Worm (Caenorhabditis elegans): ENCODE measurements around the gene olrn-1.

ce11 chrX:15504795-15505194 is 32.7 kb upstream of the olrn-1 start, which contains the start of gene tbh-1:
- no peak for TF ChIP-seq mep-1 (tag; optimal IDR thresholded peaks at IDR 0.05)
- TF ChIP-seq lsy-2 (tag; optimal IDR thresholded peaks at IDR 0.05): no peak
- TF ChIP-seq ZK546.5 (tag; optimal IDR thresholded peaks at IDR 0.05): no peak

Measured in whole organism, L4 larva.